Worm (Caenorhabditis elegans) whole organism, L4 larva: ENCODE data around the gene ZK688.9.

Source experiments
- D1046.2 ChIP-seq: fragments of 200-800 bp; sonication (Bioruptor generic); IDR thresholded peaks from 2 replicates; pipeline ENCODE4 v1.3.6; 2022; ENCODE audit warnings: missing genetic modification characterization, missing compliant biosample characterization
- T26A8.4 ChIP-seq: fragments of 200-800 bp; sonication (Bioruptor generic); IDR thresholded peaks from 2 replicates; pipeline ENCODE4 v1.3.6; 2022; ENCODE audit warnings: missing genetic modification characterization, missing compliant biosample characterization
- ama-1 ChIP-seq: fragments of 150-350 bp; optimal IDR thresholded peaks from 2 replicates; lab custom pipeline; 2014; ENCODE audit warnings: inconsistent platforms, mixed read lengths
- ceh-20 ChIP-seq: fragments of 200-800 bp; sonication (Bioruptor generic); IDR thresholded peaks from 2 replicates; pipeline ENCODE4 v1.3.6; 2022; ENCODE audit warnings: missing genetic modification reagents, missing genetic modification characterization, missing compliant biosample characterization
- ceh-82 ChIP-seq: sonication (generic microtip); optimal IDR thresholded peaks from 2 replicates; lab custom pipeline; 2017; ENCODE audit warnings: missing biosample characterization, missing genetic modification characterization
- cey-2 ChIP-seq: sonication (generic microtip); optimal IDR thresholded peaks from 3 replicates; lab custom pipeline; 2017; ENCODE audit warnings: missing genetic modification characterization, mild to moderate bottlenecking, missing compliant biosample characterization, antibody characterized with exemption, borderline replicate concordance; ENCODE audit not compliant: insufficient read depth
- daf-16 ChIP-seq, 3 experiments: sonication (generic microtip); optimal IDR thresholded peaks; 2 replicates each; lab custom pipeline; 2016 to 2017; ENCODE audit warnings: missing genetic modification characterization in 3 of 3, missing genetic modification reagents in 3 of 3, mild to moderate bottlenecking in 2 of 3, missing compliant biosample characterization in 2 of 3, missing biosample characterization in 1 of 3, moderate library complexity in 1 of 3
- dmd-6 ChIP-seq: fragments of 200-800 bp; sonication (Bioruptor generic); IDR thresholded peaks from 2 replicates; pipeline ENCODE4 v1.3.6; 2022; ENCODE audit warnings: missing genetic modification reagents, missing genetic modification characterization, missing compliant biosample characterization
- dpl-1 ChIP-seq: fragments of 150-350 bp; optimal IDR thresholded peaks from 2 replicates; lab custom pipeline; 2014; ENCODE audit warnings: missing biosample characterization, missing genetic modification reagents, missing genetic modification characterization
- dve-1 ChIP-seq: sonication (generic microtip); optimal IDR thresholded peaks from 2 replicates; lab custom pipeline; 2017; ENCODE audit warnings: antibody characterized with exemption, mild to moderate bottlenecking, missing genetic modification characterization, missing compliant biosample characterization; ENCODE audit not compliant: insufficient read depth
- egl-27 ChIP-seq: sonication (generic microtip); optimal IDR thresholded peaks from 3 replicates; lab custom pipeline; 2017; ENCODE audit warnings: missing biosample characterization, missing genetic modification reagents, missing genetic modification characterization
- egl-43 ChIP-seq: fragments of 200-800 bp; sonication (Bioruptor generic); IDR thresholded peaks from 2 replicates; pipeline ENCODE4 v1.3.6; 2022; ENCODE audit warnings: missing genetic modification reagents, missing genetic modification characterization, missing compliant biosample characterization
- fos-1 ChIP-seq: fragments of 150-350 bp; optimal IDR thresholded peaks from 2 replicates; lab custom pipeline; 2014; ENCODE audit warnings: missing biosample characterization, missing genetic modification characterization
- hlh-11 ChIP-seq: fragments of 200-800 bp; sonication (Bioruptor generic); optimal IDR thresholded peaks from 2 replicates; lab custom pipeline; 2018; ENCODE audit warnings: mild to moderate bottlenecking, missing genetic modification characterization, missing compliant biosample characterization
- hlh-30 ChIP-seq: sonication (generic microtip); optimal IDR thresholded peaks from 2 replicates; lab custom pipeline; 2017; ENCODE audit warnings: antibody characterized with exemption, mild to moderate bottlenecking, missing genetic modification characterization, missing compliant biosample characterization; ENCODE audit not compliant: insufficient read depth
- hmg-1.1 ChIP-seq: fragments of 200-800 bp; sonication (Bioruptor generic); IDR thresholded peaks from 2 replicates; pipeline ENCODE4 v1.3.6; 2022; ENCODE audit warnings: missing genetic modification reagents, missing genetic modification characterization, missing compliant biosample characterization
- lim-7 ChIP-seq: fragments of 200-800 bp; sonication (Bioruptor generic); IDR thresholded peaks from 2 replicates; pipeline ENCODE4 v1.3.6; 2022; ENCODE audit warnings: missing genetic modification characterization, missing compliant biosample characterization
- lin-1 ChIP-seq: fragments of 200-800 bp; sonication (Bioruptor generic); IDR thresholded peaks from 2 replicates; pipeline ENCODE4 v1.3.6; 2022; ENCODE audit warnings: missing genetic modification reagents, missing genetic modification characterization, missing compliant biosample characterization
- lin-15B ChIP-seq: fragments of 150-350 bp; sonication (generic microtip); optimal IDR thresholded peaks from 3 replicates; lab custom pipeline; 2014; ENCODE audit warnings: missing biosample characterization, missing genetic modification characterization
- lin-38 ChIP-seq: fragments of 200-800 bp; sonication (Bioruptor generic); IDR thresholded peaks from 2 replicates; pipeline ENCODE4 v1.3.6; 2022; ENCODE audit warnings: missing genetic modification reagents, missing genetic modification characterization, missing compliant biosample characterization
- mdl-1 ChIP-seq, 2 experiments: fragments of 150-350 bp in 1 of 2; sonication (generic microtip) in 1 of 2; optimal IDR thresholded peaks; 2 replicates each; lab custom pipeline; 2014 to 2017; ENCODE audit warnings: missing biosample characterization in 2 of 2, missing genetic modification characterization in 2 of 2
- mep-1 ChIP-seq: fragments of 150-350 bp; sonication (generic microtip); optimal IDR thresholded peaks from 3 replicates; lab custom pipeline; 2014; ENCODE audit warnings: missing biosample characterization, missing genetic modification characterization
- mes-2 ChIP-seq: sonication (generic microtip); optimal IDR thresholded peaks from 2 replicates; lab custom pipeline; 2016; ENCODE audit warnings: missing genotype, mild to moderate bottlenecking, missing genetic modification characterization, missing compliant biosample characterization; ENCODE audit not compliant: poor library complexity, severe bottlenecking
- mxl-2 ChIP-seq: fragments of 200-800 bp; sonication (Bioruptor generic); conservative IDR thresholded peaks from 2 replicates; pipeline ENCODE4 v1.3.6; 2022; ENCODE audit warnings: missing genetic modification reagents, missing genetic modification characterization, missing compliant biosample characterization
- mxl-3 ChIP-seq: fragments of 200-800 bp; sonication (Bioruptor generic); optimal IDR thresholded peaks from 2 replicates; lab custom pipeline; 2018; ENCODE audit warnings: mild to moderate bottlenecking, missing genetic modification characterization, missing compliant biosample characterization
- nhr-10 ChIP-seq: fragments of 150-350 bp; optimal IDR thresholded peaks from 2 replicates; lab custom pipeline; 2014; ENCODE audit warnings: missing biosample characterization, missing genetic modification characterization
- nhr-102 ChIP-seq: sonication (generic microtip); optimal IDR thresholded peaks from 2 replicates; lab custom pipeline; 2016; ENCODE audit warnings: mild to moderate bottlenecking, missing genetic modification characterization, moderate library complexity, missing compliant biosample characterization
- nhr-11 ChIP-seq: fragments of 150-350 bp; optimal IDR thresholded peaks from 2 replicates; lab custom pipeline; 2014; ENCODE audit warnings: missing biosample characterization, missing genetic modification characterization
- nhr-41 ChIP-seq: fragments of 200-800 bp; sonication (Bioruptor generic); IDR thresholded peaks from 2 replicates; pipeline ENCODE4 v1.3.6; 2022; ENCODE audit warnings: missing genetic modification reagents, missing genetic modification characterization, missing compliant biosample characterization
- nhr-48 ChIP-seq: sonication (generic microtip); optimal IDR thresholded peaks from 2 replicates; lab custom pipeline; 2016; ENCODE audit warnings: mild to moderate bottlenecking, missing genetic modification characterization, missing compliant biosample characterization
- nhr-6 ChIP-seq: fragments of 150-350 bp; optimal IDR thresholded peaks from 2 replicates; lab custom pipeline; 2014; ENCODE audit warnings: missing biosample characterization, missing genetic modification characterization
- nhr-76 ChIP-seq: fragments of 150-350 bp; optimal IDR thresholded peaks from 2 replicates; lab custom pipeline; 2014; ENCODE audit warnings: missing biosample characterization, missing genetic modification characterization
- nhr-77 ChIP-seq: fragments of 150-350 bp; optimal IDR thresholded peaks from 2 replicates; lab custom pipeline; 2014; ENCODE audit warnings: missing biosample characterization, missing genetic modification characterization
- php-3 ChIP-seq: fragments of 200-800 bp; sonication (Bioruptor generic); IDR thresholded peaks from 2 replicates; pipeline ENCODE4 v1.3.6; 2022; ENCODE audit warnings: missing genetic modification reagents, missing genetic modification characterization, missing compliant biosample characterization
- pqm-1 ChIP-seq: sonication (generic microtip); optimal IDR thresholded peaks from 2 replicates; lab custom pipeline; 2017; ENCODE audit warnings: missing biosample characterization, missing genetic modification characterization
- tra-1 ChIP-seq: fragments of 200-800 bp; sonication (Bioruptor generic); IDR thresholded peaks from 2 replicates; pipeline ENCODE4 v1.3.6; 2022; ENCODE audit warnings: missing genetic modification reagents, missing genetic modification characterization, missing compliant biosample characterization
- unc-39 ChIP-seq: sonication (generic microtip); optimal IDR thresholded peaks from 2 replicates; lab custom pipeline; 2017; ENCODE audit warnings: missing biosample characterization, missing genetic modification characterization
- unc-62 ChIP-seq, 3 experiments: fragments of 150-350 bp in 1 of 3; sonication (generic microtip); optimal IDR thresholded peaks in 2 of 3; peaks in 1 of 3; 1 replicate in 1 of 3; 2 replicates in 2 of 3; lab custom pipeline; 2014 to 2017; ENCODE audit warnings: missing biosample characterization in 3 of 3, missing genetic modification characterization in 3 of 3, missing genetic modification reagents in 3 of 3, missing genotype in 1 of 3
- vab-7 ChIP-seq: fragments of 200-800 bp; sonication (Bioruptor generic); IDR thresholded peaks from 2 replicates; pipeline ENCODE4 v1.3.6; 2022; ENCODE audit warnings: missing genetic modification reagents, missing genetic modification characterization, missing compliant biosample characterization

Gene ZK688.9

ce11 chrIII:7891573-7892306 lies 8.9 kb upstream of the ZK688.9 start, which contains the start of the genes ZK688.5 and fahd-1 (continued):
- no peak for TF ChIP-seq unc-39 (tag; lab: Kevin White, UChicago)
- TF ChIP-seq unc-62 (GFP tag; optimal IDR thresholded peaks at IDR 0.05 in 1 of 2; lab: Kevin White, UChicago), result no peak
- no peak for TF ChIP-seq unc-62 (tag; optimal IDR thresholded peaks at IDR 0.05; lab: Kevin White, UChicago)
- TF ChIP-seq vab-7 (GFP tag; lab: Robert Waterston, UW), result no peak
- peak; percentile 21 for TF ChIP-seq nhr-102 (tag; lab: Kevin White, UChicago)
- peak; percentile 72 for TF ChIP-seq mes-2 (tag; lab: Kevin White, UChicago)
- TF ChIP-seq lim-7, result 0 out of 2 replicates have a peak, but pooled peaks have one; percentile 41
- peak; percentile 45 for TF ChIP-seq nhr-10 (tag; lab: Kevin White, UChicago)
- peak; percentile 78 for TF ChIP-seq nhr-11 (tag; lab: Kevin White, UChicago)
- peak; percentile 84 for TF ChIP-seq hlh-30 (tag; lab: Kevin White, UChicago)
- TF ChIP-seq fos-1 (tag; lab: Kevin White, UChicago), result no peak
- no peak for TF ChIP-seq nhr-77 (tag; lab: Kevin White, UChicago)
- 0 out of 2 replicates have a peak, but pooled peaks have one; percentile 46 for TF ChIP-seq ceh-20
- TF ChIP-seq nhr-6, result peak; percentile 47
- no peak for TF ChIP-seq mxl-2 (GFP tag; lab: Robert Waterston, UW)
- peak; percentile 92 for TF ChIP-seq hmg-1.1 (GFP tag; lab: Robert Waterston, UW)
- 0 out of 2 replicates have a peak, but pooled peaks have one; percentile 25 for TF ChIP-seq php-3 (GFP tag; lab: Robert Waterston, UW)
- peak; percentile 52 for TF ChIP-seq dpl-1 (GFP tag; lab: Kevin White, UChicago)
- no peak for TF ChIP-seq lin-15B (tag; lab: Kevin White, UChicago)
- TF ChIP-seq lin-1 (GFP tag; lab: Robert Waterston, UW), result peak; percentile 69
- TF ChIP-seq lin-38 (GFP tag; lab: Robert Waterston, UW), result peak; percentile 55
- TF ChIP-seq mxl-3 (GFP tag; lab: Kevin White, UChicago), result peak; percentile 98
- no peak for TF ChIP-seq egl-27 (tag; lab: Kevin White, UChicago)
- TF ChIP-seq nhr-76 (tag; lab: Kevin White, UChicago), result no peak
- TF ChIP-seq ama-1 (lab: Kevin White, UChicago), result no peak
- peak; percentile 88 for TF ChIP-seq mep-1 (tag; lab: Kevin White, UChicago)
- no peak for TF ChIP-seq ceh-82 (tag; lab: Kevin White, UChicago)
- no peak for TF ChIP-seq cey-2 (tag; lab: Kevin White, UChicago)
- TF ChIP-seq tra-1 (GFP tag; lab: Robert Waterston, UW), result peak; percentile 42; the same call in 1 of the 2 replicates
- TF ChIP-seq T26A8.4, result peak; percentile 18; the same call in 1 of the 2 replicates
- TF ChIP-seq mdl-1 (tag; optimal IDR thresholded peaks at IDR 0.05; lab: Kevin White, UChicago), result peak; percentile 68 to 94
- TF ChIP-seq D1046.2 (GFP tag; lab: Robert Waterston, UW), result no peak
- no peak for TF ChIP-seq daf-16 (GFP tag; optimal IDR thresholded peaks at IDR 0.05; lab: Kevin White, UChicago)
- TF ChIP-seq daf-16 (tag; optimal IDR thresholded peaks at IDR 0.05; lab: Kevin White, UChicago), result peak; percentile 58
- TF ChIP-seq dve-1 (tag; lab: Kevin White, UChicago), result peak; percentile 75
- no peak for TF ChIP-seq nhr-41 (GFP tag; lab: Robert Waterston, UW)
- peak; percentile 72 for TF ChIP-seq dmd-6
- peak; percentile 31 for TF ChIP-seq nhr-48 (tag; lab: Kevin White, UChicago)
- TF ChIP-seq pqm-1 (tag; lab: Kevin White, UChicago), result peak; percentile 48
- TF ChIP-seq hlh-11 (tag; lab: Kevin White, UChicago), result peak; percentile 91
- no peak for TF ChIP-seq egl-43 (GFP tag; lab: Robert Waterston, UW)
